Fruit fly (Drosophila melanogaster) whole organism, pupa: Measurements from ENCODE around the gene CG8952.

Experiments
- CG10348 ChIP-seq: fragments of 200-800 bp; sonication (Bioruptor generic); IDR thresholded peaks from 2 replicates; pipeline ENCODE4 v1.3.6; 2022; ENCODE audit warnings: missing biosample characterization, missing genetic modification characterization
- CG12605 ChIP-seq: fragments of 200-800 bp; sonication (Bioruptor generic); IDR thresholded peaks from 2 replicates; pipeline ENCODE4 v1.3.6; 2022; ENCODE audit warnings: missing biosample characterization, missing genetic modification characterization
- CG13204 ChIP-seq: fragments of 200-800 bp; sonication (Bioruptor generic); optimal IDR thresholded peaks from 2 replicates; lab custom pipeline; 2018; ENCODE audit warnings: missing biosample characterization, mild to moderate bottlenecking, missing genetic modification characterization, moderate library complexity
- CG15710 ChIP-seq: fragments of 200-800 bp; sonication (Bioruptor generic); optimal IDR thresholded peaks from 2 replicates; lab custom pipeline; 2018; ENCODE audit warnings: missing biosample characterization, mild to moderate bottlenecking, missing genetic modification characterization, moderate library complexity
- CG17806 ChIP-seq: fragments of 200-800 bp; sonication (Bioruptor generic); optimal IDR thresholded peaks from 2 replicates; lab custom pipeline; 2018; ENCODE audit warnings: missing biosample characterization, mild to moderate bottlenecking, missing genetic modification characterization, moderate library complexity
- CG32121 ChIP-seq: fragments of 200-800 bp; sonication (Bioruptor generic); IDR thresholded peaks from 2 replicates; pipeline ENCODE4 v1.3.6; 2022; ENCODE audit warnings: missing biosample characterization, missing genetic modification characterization
- CG34367 ChIP-seq: fragments of 200-800 bp; sonication (Bioruptor generic); optimal IDR thresholded peaks from 2 replicates; lab custom pipeline; 2018; ENCODE audit warnings: missing biosample characterization, mild to moderate bottlenecking, missing genetic modification characterization
- CG4496 ChIP-seq: fragments of 200-800 bp; sonication (Bioruptor generic); IDR thresholded peaks from 3 replicates; pipeline ENCODE4 v1.3.6; 2022; ENCODE audit warnings: missing biosample characterization, missing genetic modification characterization
- CG8159 ChIP-seq: fragments of 200-800 bp; sonication (Bioruptor generic); optimal IDR thresholded peaks from 3 replicates; lab custom pipeline; 2018; ENCODE audit warnings: missing biosample characterization, mild to moderate bottlenecking, missing genetic modification characterization, moderate library complexity
- CG8301 ChIP-seq: fragments of 200-800 bp; sonication (Bioruptor generic); optimal IDR thresholded peaks from 2 replicates; lab custom pipeline; 2018; ENCODE audit warnings: missing biosample characterization, mild to moderate bottlenecking, missing genetic modification characterization
- CG9948 ChIP-seq: fragments of 200-800 bp; sonication (Bioruptor generic); optimal IDR thresholded peaks from 2 replicates; lab custom pipeline; 2018; ENCODE audit warnings: missing biosample characterization, mild to moderate bottlenecking, missing genetic modification characterization, moderate library complexity
- D1 ChIP-seq: fragments of 200-800 bp; sonication (Bioruptor generic); optimal IDR thresholded peaks from 2 replicates; lab custom pipeline; 2018; ENCODE audit warnings: missing biosample characterization, mild to moderate bottlenecking, missing genetic modification characterization, moderate library complexity
- EcR ChIP-seq: fragments of 200-800 bp; sonication (Bioruptor generic); optimal IDR thresholded peaks from 3 replicates; lab custom pipeline; 2019; ENCODE audit warnings: missing biosample characterization, missing genetic modification characterization, mild to moderate bottlenecking, moderate library complexity, missing genetic modification reagents
- Ets98B ChIP-seq: fragments of 200-800 bp; sonication (Bioruptor generic); IDR thresholded peaks from 2 replicates; pipeline ENCODE4 v1.3.6; 2022; ENCODE audit warnings: missing biosample characterization, missing genetic modification characterization
- Pif1A ChIP-seq: fragments of 200-800 bp; sonication (Bioruptor generic); optimal IDR thresholded peaks from 3 replicates; lab custom pipeline; 2016; ENCODE audit warnings: missing biosample characterization, missing genetic modification characterization
- Pif1B ChIP-seq: fragments of 200-800 bp; sonication (Bioruptor generic); optimal IDR thresholded peaks from 3 replicates; lab custom pipeline; 2016; ENCODE audit warnings: missing biosample characterization, missing genetic modification characterization
- Snoo ChIP-seq: fragments of 200-800 bp; sonication (Bioruptor generic); optimal IDR thresholded peaks from 3 replicates; lab custom pipeline; 2017; ENCODE audit warnings: missing biosample characterization, mild to moderate bottlenecking, missing genetic modification characterization, inconsistent platforms
- fd96Ca ChIP-seq: fragments of 200-800 bp; sonication (Bioruptor generic); IDR thresholded peaks from 3 replicates; pipeline ENCODE4 v1.3.6; 2022; ENCODE audit warnings: missing biosample characterization, missing genetic modification characterization
- gl ChIP-seq: fragments of 200-800 bp; sonication (Bioruptor generic); optimal IDR thresholded peaks from 2 replicates; lab custom pipeline; 2018; ENCODE audit warnings: missing biosample characterization, mild to moderate bottlenecking, missing genetic modification characterization
- rn ChIP-seq: fragments of 200-800 bp; sonication (Bioruptor generic); IDR thresholded peaks from 2 replicates; pipeline ENCODE4 v1.3.6; 2022; ENCODE audit warnings: missing biosample characterization, missing genetic modification characterization

CG8952 gene

dm6 chrX:15778846-15779245 is 12.6 kb upstream of the CG8952 start, which contains the start of gene CG43673:
Gene CG43673 (plus strand): TSS chrX:15779146.
- no peak for TF ChIP-seq EcR (GFP tag; lab: Kevin White, UChicago)
- TF ChIP-seq CG4496 (GFP tag; lab: Robert Waterston, UW), result no peak
- no peak for TF ChIP-seq CG17806 (tag; lab: Kevin White, UChicago)
- no peak for TF ChIP-seq CG34367 (tag; lab: Kevin White, UChicago)
- no peak for TF ChIP-seq Ets98B (GFP tag; lab: Robert Waterston, UW)
- TF ChIP-seq rn (GFP tag; lab: Robert Waterston, UW), result no peak
- TF ChIP-seq CG13204, result no peak
- TF ChIP-seq CG8159 (tag; lab: Kevin White, UChicago), result no peak
- no peak for TF ChIP-seq CG15710 (tag; lab: Kevin White, UChicago)
- no peak for TF ChIP-seq D1 (tag; lab: Kevin White, UChicago)
- no peak for TF ChIP-seq Snoo (tag; lab: Kevin White, UChicago)
- no peak for TF ChIP-seq Pif1B (GFP tag; lab: Kevin White, UChicago)
- TF ChIP-seq, all 21 proteins: peak for 0

dm6 chrX:15772663-15773062 is 6.4 kb upstream of the CG8952 start, which contains the start of gene CG43672:
Gene CG43672 (plus strand): TSS chrX:15772963.
- no peak for TF ChIP-seq Pif1A (GFP tag; lab: Kevin White, UChicago)
- no peak for TF ChIP-seq Ets98B (GFP tag; lab: Robert Waterston, UW)

- no peak for TF ChIP-seq CG13204
- no peak for TF ChIP-seq CG12605 (GFP tag; lab: Robert Waterston, UW)
- no peak for TF ChIP-seq Pif1A (GFP tag; lab: Kevin White, UChicago)
- no peak for TF ChIP-seq CG32121 (GFP tag; lab: Robert Waterston, UW)
- no peak for TF ChIP-seq CG15710 (tag; lab: Kevin White, UChicago)
- TF ChIP-seq CG34367 (tag; lab: Kevin White, UChicago), result no peak
- no peak for TF ChIP-seq CG9948
- no peak for TF ChIP-seq Ets98B (GFP tag; lab: Robert Waterston, UW)
- no peak for TF ChIP-seq Pif1B (GFP tag; lab: Kevin White, UChicago)
- no peak for TF ChIP-seq gl
- no peak for TF ChIP-seq Snoo (tag; lab: Kevin White, UChicago)
- no peak for TF ChIP-seq fd96Ca
Measured at dm6 chrX:15769457-15769856, 3.2 kb upstream of the CG8952 start, which contains the start of gene CG33172. Gene CG33172 (plus strand): TSS chrX:15769664.

- TF ChIP-seq CG12605 (GFP tag; lab: Robert Waterston, UW), result no peak
- TF ChIP-seq CG10348 (GFP tag; lab: Robert Waterston, UW), result no peak
- TF ChIP-seq fd96Ca, result no peak
- TF ChIP-seq rn (GFP tag; lab: Robert Waterston, UW), result no peak
- TF ChIP-seq CG32121 (GFP tag; lab: Robert Waterston, UW), result no peak
Measured at dm6 chrX:15762723-15763122, 3.5 kb downstream of the CG8952 start, which contains the start of gene Polr3A. Gene Polr3A (plus strand): TSS chrX:15762956.

- TF ChIP-seq Snoo (tag; lab: Kevin White, UChicago), result no peak
- TF ChIP-seq CG8301 (tag; lab: Kevin White, UChicago), result no peak
Measured at dm6 chrX:15761298-15761640, 5.0 kb downstream of the CG8952 start.

dm6 chrX:15760447-15761297 is 5.6 kb downstream of the CG8952 start, which contains the start of the genes Graf and mRpL3:
Gene Graf (minus strand): TSS chrX:15760733.
Gene mRpL3 (plus strand): TSS chrX:15761248.
- no peak for TF ChIP-seq fd96Ca
- TF ChIP-seq D1 (tag; lab: Kevin White, UChicago), result no peak
- no peak for TF ChIP-seq CG4496 (GFP tag; lab: Robert Waterston, UW)
- TF ChIP-seq CG10348 (GFP tag; lab: Robert Waterston, UW), result no peak
- TF ChIP-seq CG8301 (tag; lab: Kevin White, UChicago), result no peak
- TF ChIP-seq Ets98B (GFP tag; lab: Robert Waterston, UW), result no peak
- no peak for TF ChIP-seq Pif1B (GFP tag; lab: Kevin White, UChicago)

dm6 chrX:15759752-15760446 is 6.3 kb downstream of the CG8952 start:
- TF ChIP-seq gl, result no peak
- no peak for TF ChIP-seq Pif1A (GFP tag; lab: Kevin White, UChicago)
- TF ChIP-seq EcR (GFP tag; lab: Kevin White, UChicago), result peak; percentile 11
- TF ChIP-seq, all 21 proteins: peak for 1
